Fruit fly (Drosophila melanogaster): ENCODE measurements around the gene inaF-A.
A peak's percentile ranks its signal among the peaks of the same experiment; 100 is the strongest.

Gene inaF-A

DNA sequence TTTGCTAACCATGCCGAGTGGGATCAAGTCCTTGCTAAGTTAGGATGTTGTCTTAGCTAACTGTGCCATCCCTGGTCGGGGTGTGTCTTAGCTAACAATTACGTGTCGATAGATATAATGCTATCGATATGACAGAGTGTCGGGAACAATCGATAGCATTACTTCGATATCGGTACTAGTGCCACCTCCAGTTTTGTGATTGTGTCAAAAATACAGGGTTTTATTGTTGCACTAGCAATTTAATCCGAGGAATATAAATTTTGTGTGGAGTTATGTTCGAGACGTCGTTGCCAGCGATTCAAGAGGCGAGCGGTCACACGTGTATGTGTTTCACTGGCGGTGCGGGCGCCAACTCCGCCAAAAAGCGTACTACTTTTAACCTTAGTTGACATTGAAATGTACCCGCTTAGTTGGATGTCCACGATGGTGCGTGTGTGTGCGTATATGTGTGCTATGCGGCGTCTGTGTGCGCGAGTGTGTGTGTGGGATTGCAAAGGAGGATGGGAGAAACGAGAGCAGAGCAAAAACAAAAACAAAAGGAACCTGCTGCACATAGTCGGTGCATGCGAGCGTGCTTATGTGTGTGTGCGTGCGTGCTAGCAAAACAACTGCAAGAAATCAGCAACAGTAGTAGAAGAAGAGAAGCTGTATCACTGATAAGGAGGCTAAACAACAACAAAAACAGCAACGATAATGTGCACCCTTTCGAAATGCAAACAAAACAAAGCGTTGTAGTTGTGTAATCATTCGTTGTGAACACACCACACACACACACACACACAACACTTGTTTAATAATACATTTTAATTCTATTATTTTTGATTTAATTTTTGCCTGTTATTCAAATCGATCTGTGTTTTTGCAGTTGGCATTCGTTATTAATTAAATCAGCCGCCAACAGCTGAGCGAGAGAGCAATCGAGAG lies 38.5 kb downstream of the inaF-A start, which contains the start of gene PhKgamma (continued):
- TF ChIP-seq CG10959 (GFP tag; IDR thresholded peaks at IDR 0.05) (no peak), CG15479 (GFP tag; optimal IDR thresholded peaks at IDR 0.05) (peak; percentile 96), B-H2 (GFP tag; optimal IDR thresholded peaks at IDR 0.05) (peak; percentile 60), Hand (GFP tag; optimal IDR thresholded peaks at IDR 0.05) (peak; percentile 33), CG6175 (GFP tag; IDR thresholded peaks at IDR 0.05) (no peak), CTCF (GFP tag; optimal IDR thresholded peaks at IDR 0.05) (peak; percentile 80), Ets65A (GFP tag) (peak; percentile 80), Dip3 (GFP tag; optimal IDR thresholded peaks at IDR 0.05) (peak; percentile 8), CG9727 (GFP tag; optimal IDR thresholded peaks at IDR 0.05) (peak; percentile 20), CG16863 (GFP tag; optimal IDR thresholded peaks at IDR 0.05) (no peak), CG6854 (GFP tag; optimal IDR thresholded peaks at IDR 0.05) (peak; percentile 33), YL-1 (GFP tag; optimal IDR thresholded peaks at IDR 0.05) (peak; percentile 62), org-1 (GFP tag; optimal IDR thresholded peaks at IDR 0.05) (no peak), Drgx (GFP tag; IDR thresholded peaks at IDR 0.05) (0 out of 2 replicates have a peak, but pooled peaks have one; percentile 7), kah (GFP tag; optimal IDR thresholded peaks at IDR 0.05) (no peak), fru (optimal IDR thresholded peaks at IDR 0.05) (no peak), knrl (GFP tag; IDR thresholded peaks at IDR 0.05; ENCODE audit: partially characterized antibody) (peak; percentile 89), CG10543 (GFP tag; optimal IDR thresholded peaks at IDR 0.05) (peak; percentile 36), gcm2 (GFP tag; optimal IDR thresholded peaks at IDR 0.05) (no peak), CG12391 (tag; optimal IDR thresholded peaks at IDR 0.05) (peak; percentile 46), E2f2 (GFP tag; IDR thresholded peaks at IDR 0.05) (peak; percentile 59), CHES-1-like (GFP tag; optimal IDR thresholded peaks at IDR 0.05) (peak; percentile 56), CG13624 (GFP tag; optimal IDR thresholded peaks at IDR 0.05) (peak; percentile 70), Ptx1 (GFP tag; IDR thresholded peaks at IDR 0.05) (no peak), CG9876 (GFP tag; optimal IDR thresholded peaks at IDR 0.05) (no peak), CG8281 (tag; optimal IDR thresholded peaks at IDR 0.05) (no peak), CG8290 (GFP tag; optimal IDR thresholded peaks at IDR 0.05) (peak; percentile 64), CG8290 (tag; optimal IDR thresholded peaks at IDR 0.05) (peak in 1 of 2 experiments; percentile 95), sim (GFP tag; IDR thresholded peaks at IDR 0.05) (no peak), CG11560 (tag; IDR thresholded peaks at IDR 0.05) (peak; percentile 74; the same call in 2 of the 3 replicates), Fer1 (GFP tag; optimal IDR thresholded peaks at IDR 0.05) (peak; percentile 62), da (GFP tag; optimal IDR thresholded peaks at IDR 0.05) (no peak), Dref (GFP tag; IDR thresholded peaks at IDR 0.05) (peak; percentile 98), Spps (tag; optimal IDR thresholded peaks at IDR 0.05) (no peak), Vsx1 (GFP tag; optimal IDR thresholded peaks at IDR 0.05) (no peak), abd-A (tag; optimal IDR thresholded peaks at IDR 0.05) (no peak), oc (tag; optimal IDR thresholded peaks at IDR 0.05) (peak; percentile 40), chm (GFP tag; IDR thresholded peaks at IDR 0.05) (no peak), Fer2 (tag; optimal IDR thresholded peaks at IDR 0.05) (no peak), unc-4 (GFP tag; IDR thresholded peaks at IDR 0.05; ENCODE audit: partially characterized antibody) (peak; percentile 92), CG4328 (GFP tag; optimal IDR thresholded peaks at IDR 0.05) (no peak), CG12155 (GFP tag; optimal IDR thresholded peaks at IDR 0.05) (peak; percentile 37), CG8765 (GFP tag; IDR thresholded peaks at IDR 0.05) (no peak), fd64A (GFP tag; optimal IDR thresholded peaks at IDR 0.05) (peak; percentile 19), Camta (GFP tag; optimal IDR thresholded peaks at IDR 0.05) (no peak), ro (GFP tag; IDR thresholded peaks at IDR 0.05) (no peak), CG7556 (GFP tag; optimal IDR thresholded peaks at IDR 0.05) (peak; percentile 9), Dbx (GFP tag; IDR thresholded peaks at IDR 0.05) (peak; percentile 36; the same call in 1 of the 3 replicates), ERR (GFP tag; optimal IDR thresholded peaks at IDR 0.05) (peak; percentile 99), lola (GFP tag; optimal IDR thresholded peaks at IDR 0.05) (no peak)

All from whole organism, embryonic.